Worm (Caenorhabditis elegans): ENCODE measurements around the gene F47B7.2.

DNA sequence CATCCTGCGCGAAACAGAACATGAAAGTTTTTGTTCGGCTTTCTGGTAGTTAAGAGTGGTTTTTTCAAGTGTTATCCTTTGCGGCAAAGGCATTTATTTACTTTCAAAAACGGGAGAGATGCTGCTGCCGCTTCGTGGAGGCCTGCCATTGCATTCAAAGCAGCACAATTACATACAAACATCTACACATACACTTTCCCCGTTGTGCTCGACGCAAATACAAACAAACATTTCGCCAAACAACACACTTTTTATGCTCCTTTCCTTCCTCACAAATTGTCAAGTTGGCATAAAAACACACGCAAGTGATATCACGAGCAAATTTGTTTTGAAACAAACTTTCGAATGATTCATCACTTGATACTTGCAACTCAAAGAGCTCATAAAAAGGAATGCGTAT, 53.6 kb downstream of the F47B7.2 start:
- TF ChIP-seq T22C8.4 (GFP tag; IDR thresholded peaks at IDR 0.05) (no peak), tab-1 (GFP tag; IDR thresholded peaks at IDR 0.05) (no peak), ztf-29 (GFP tag; IDR thresholded peaks at IDR 0.05) (no peak), ref-1 (GFP tag; conservative IDR thresholded peaks at IDR 0.05) (no peak), med-1 (GFP tag; optimal IDR thresholded peaks at IDR 0.05; ENCODE audit: insufficient read depth) (no peak), flt-1 (GFP tag; IDR thresholded peaks at IDR 0.05) (no peak), klf-2 (GFP tag; conservative IDR thresholded peaks at IDR 0.05) (no peak)

Data from whole organism, midembryonic.